Worm (Caenorhabditis elegans) whole organism, early embryonic: ENCODE data around the gene T03F6.6.

Source experiments
- B0310.2 ChIP-seq: sonication (generic microtip); optimal IDR thresholded peaks from 2 replicates; lab custom pipeline; 2016; ENCODE audit warnings: mild to moderate bottlenecking, missing genetic modification characterization, missing compliant biosample characterization
- F13C5.2 ChIP-seq: sonication (generic microtip); optimal IDR thresholded peaks from 2 replicates; lab custom pipeline; 2017; ENCODE audit warnings: mild to moderate bottlenecking, missing genetic modification characterization, inconsistent platforms, missing compliant biosample characterization
- aly-1 ChIP-seq: sonication (generic microtip); optimal IDR thresholded peaks from 2 replicates; lab custom pipeline; 2016; ENCODE audit warnings: missing genetic modification characterization, missing compliant biosample characterization
- ama-1 ChIP-seq: fragments of 150-350 bp; optimal IDR thresholded peaks from 2 replicates; lab custom pipeline; 2014
- ceh-13 ChIP-seq: fragments of 200-800 bp; sonication (Bioruptor generic); optimal IDR thresholded peaks from 2 replicates; lab custom pipeline; 2018; ENCODE audit warnings: mild to moderate bottlenecking, missing genetic modification characterization, missing compliant biosample characterization
- ceh-36 ChIP-seq: sonication (generic microtip); optimal IDR thresholded peaks from 2 replicates; lab custom pipeline; 2016; ENCODE audit warnings: missing genetic modification characterization, inconsistent platforms, missing compliant biosample characterization
- ets-7 ChIP-seq: sonication (generic microtip); optimal IDR thresholded peaks from 2 replicates; lab custom pipeline; 2016; ENCODE audit warnings: missing genotype, missing genetic modification characterization, missing compliant biosample characterization
- flt-1 ChIP-seq: fragments of 200-800 bp; sonication (Bioruptor generic); IDR thresholded peaks from 2 replicates; pipeline ENCODE4 v1.3.6; 2022; ENCODE audit warnings: missing genetic modification characterization, missing compliant biosample characterization
- hmbx-1 ChIP-seq: sonication (generic microtip); optimal IDR thresholded peaks from 2 replicates; lab custom pipeline; 2016; ENCODE audit warnings: mild to moderate bottlenecking, missing genetic modification characterization, missing compliant biosample characterization
- hmg-4 ChIP-seq: fragments of 200-800 bp; sonication (Bioruptor generic); optimal IDR thresholded peaks from 2 replicates; lab custom pipeline; 2018; ENCODE audit warnings: mild to moderate bottlenecking, missing genetic modification characterization, missing compliant biosample characterization
- hnd-1 ChIP-seq: sonication (generic microtip); optimal IDR thresholded peaks from 2 replicates; lab custom pipeline; 2016; ENCODE audit warnings: missing genetic modification characterization, missing compliant biosample characterization
- pes-1 ChIP-seq: fragments of 200-800 bp; sonication (Bioruptor generic); IDR thresholded peaks from 2 replicates; pipeline ENCODE4 v1.3.6; 2022; ENCODE audit warnings: missing genetic modification reagents, missing genetic modification characterization, missing compliant biosample characterization
- scrt-1 ChIP-seq: fragments of 200-800 bp; sonication (Bioruptor generic); IDR thresholded peaks from 2 replicates; pipeline ENCODE4 v1.3.6; 2022; ENCODE audit warnings: missing genetic modification characterization, missing compliant biosample characterization
- sea-1 ChIP-seq: fragments of 200-800 bp; sonication (Bioruptor generic); conservative IDR thresholded peaks from 2 replicates; pipeline ENCODE4 v1.3.6; 2022; ENCODE audit warnings: missing genetic modification characterization, missing compliant biosample characterization
- tbx-11 ChIP-seq: fragments of 200-800 bp; sonication (Bioruptor generic); IDR thresholded peaks from 2 replicates; pipeline ENCODE4 v1.3.6; 2022; ENCODE audit warnings: missing genetic modification characterization, missing compliant biosample characterization
- tbx-37 ChIP-seq: fragments of 200-800 bp; sonication (Bioruptor generic); conservative IDR thresholded peaks from 2 replicates; pipeline ENCODE4 v1.3.6; 2022; ENCODE audit warnings: missing genetic modification reagents, missing genetic modification characterization, missing compliant biosample characterization
- tra-4 ChIP-seq: sonication (generic microtip); optimal IDR thresholded peaks from 2 replicates; lab custom pipeline; 2017; ENCODE audit warnings: missing genetic modification characterization, missing compliant biosample characterization

Gene T03F6.6

DNA sequence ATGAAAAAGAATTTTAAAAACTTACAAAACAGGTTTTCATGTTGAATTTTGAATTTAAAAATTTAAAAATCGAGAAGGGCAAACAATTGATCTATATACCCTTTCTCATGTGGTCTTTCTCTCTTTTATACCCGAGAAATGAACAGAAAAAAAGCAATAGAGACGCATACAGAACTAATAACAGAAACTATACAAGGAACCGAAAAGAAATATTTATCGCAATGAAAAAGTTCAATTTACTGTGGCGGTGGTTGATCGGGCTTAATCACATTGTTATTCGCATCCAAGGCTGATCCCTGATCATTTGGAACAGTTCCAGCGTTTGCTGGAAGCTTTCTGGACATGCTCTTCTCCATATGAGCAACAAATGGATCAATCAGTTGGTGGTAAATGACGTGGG, 1.9 kb downstream of the T03F6.6 start, which contains the start of gene T03F6.10:
TSS of gene T03F6.10 (minus strand) at position 101 of the 400 bp plus-strand sequence.
- TF ChIP-seq pes-1 (GFP tag; lab: Robert Waterston, UW) (no peak), ceh-13 (GFP tag; lab: Kevin White, UChicago) (no peak), ama-1 (lab: Kevin White, UChicago) (no peak), ets-7 (tag; lab: Kevin White, UChicago) (no peak), aly-1 (tag; lab: Kevin White, UChicago) (no peak), tbx-11 (GFP tag; lab: Robert Waterston, UW) (no peak), sea-1 (GFP tag; lab: Robert Waterston, UW) (no peak), hnd-1 (tag; lab: Kevin White, UChicago) (no peak), F13C5.2 (no peak), ceh-36 (no peak), hmg-4 (GFP tag; lab: Kevin White, UChicago) (no peak), tbx-37 (GFP tag; lab: Robert Waterston, UW) (no peak), tra-4 (tag; lab: Kevin White, UChicago) (no peak), hmbx-1 (tag; lab: Kevin White, UChicago) (no peak), scrt-1 (no peak), flt-1 (no peak), B0310.2 (tag; lab: Kevin White, UChicago) (no peak)

DNA sequence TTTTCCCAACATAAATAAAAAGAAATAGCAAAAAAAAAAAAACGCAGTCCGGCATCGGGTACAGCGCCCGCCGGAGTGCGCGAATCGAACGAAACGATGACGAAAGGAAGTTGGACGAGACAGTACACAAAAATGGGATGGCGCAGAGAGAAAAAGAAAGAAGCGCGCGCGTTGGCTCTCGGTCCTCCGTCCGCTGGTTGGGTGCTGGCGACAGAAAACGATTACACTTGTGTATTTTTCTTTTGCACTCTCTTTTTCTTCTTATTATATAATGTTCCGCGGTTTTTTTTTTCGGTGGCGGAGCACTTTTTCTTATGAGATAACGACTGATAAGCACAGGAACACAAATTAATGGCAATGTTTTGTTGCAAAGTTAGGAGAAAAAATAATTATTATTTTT, 2.8 kb downstream of the T03F6.6 start:
- TF ChIP-seq pes-1 (GFP tag; lab: Robert Waterston, UW): no peak
- no peak for TF ChIP-seq hnd-1 (tag; lab: Kevin White, UChicago)
- peak; percentile 1 for TF ChIP-seq F13C5.2
- no peak for TF ChIP-seq tbx-37 (GFP tag; lab: Robert Waterston, UW)
- TF ChIP-seq flt-1: no peak
- no peak for TF ChIP-seq B0310.2 (tag; lab: Kevin White, UChicago)

DNA sequence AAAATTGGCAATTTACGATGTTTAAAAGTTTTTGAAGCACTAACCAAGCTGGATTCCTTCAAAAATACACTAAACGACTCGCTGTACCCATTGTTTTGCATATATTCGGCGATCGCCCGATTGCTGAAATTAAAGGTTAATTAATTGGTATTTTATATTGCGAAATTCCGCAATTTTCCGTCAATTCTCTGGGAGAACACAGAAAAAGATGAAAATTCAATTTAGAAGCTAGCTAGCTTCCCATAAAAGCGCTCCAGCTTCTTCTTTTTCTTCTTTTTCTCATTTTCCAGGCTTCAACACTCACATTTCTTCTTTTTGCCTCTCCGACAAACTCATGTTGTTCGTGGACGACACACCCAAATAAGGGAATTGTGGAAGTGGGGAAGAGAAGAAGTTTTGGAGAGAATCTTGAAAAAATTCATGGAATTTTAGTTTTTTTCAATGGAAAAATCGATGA, 3.8 kb downstream of the T03F6.6 start, which contains the start of gene lis-1:
TSS of gene lis-1 (minus strand) at position 407 of the 457 bp plus-strand sequence.
- no peak for TF ChIP-seq tbx-11 (GFP tag; lab: Robert Waterston, UW)
- TF ChIP-seq ama-1 (lab: Kevin White, UChicago): no peak
- TF ChIP-seq B0310.2 (tag; lab: Kevin White, UChicago): no peak
- no peak for TF ChIP-seq scrt-1
- TF ChIP-seq ceh-36: no peak
- no peak for TF ChIP-seq ets-7 (tag; lab: Kevin White, UChicago)
- no peak for TF ChIP-seq hmbx-1 (tag; lab: Kevin White, UChicago)
- no peak for TF ChIP-seq tra-4 (tag; lab: Kevin White, UChicago)
- no peak for TF ChIP-seq sea-1 (GFP tag; lab: Robert Waterston, UW)
- TF ChIP-seq pes-1 (GFP tag; lab: Robert Waterston, UW): no peak
- TF ChIP-seq ceh-13 (GFP tag; lab: Kevin White, UChicago): no peak
- TF ChIP-seq aly-1 (tag; lab: Kevin White, UChicago): no peak
- no peak for TF ChIP-seq tbx-37 (GFP tag; lab: Robert Waterston, UW)
- TF ChIP-seq F13C5.2: no peak
- no peak for TF ChIP-seq flt-1
- no peak for TF ChIP-seq hnd-1 (tag; lab: Kevin White, UChicago)
- no peak for TF ChIP-seq hmg-4 (GFP tag; lab: Kevin White, UChicago)

DNA sequence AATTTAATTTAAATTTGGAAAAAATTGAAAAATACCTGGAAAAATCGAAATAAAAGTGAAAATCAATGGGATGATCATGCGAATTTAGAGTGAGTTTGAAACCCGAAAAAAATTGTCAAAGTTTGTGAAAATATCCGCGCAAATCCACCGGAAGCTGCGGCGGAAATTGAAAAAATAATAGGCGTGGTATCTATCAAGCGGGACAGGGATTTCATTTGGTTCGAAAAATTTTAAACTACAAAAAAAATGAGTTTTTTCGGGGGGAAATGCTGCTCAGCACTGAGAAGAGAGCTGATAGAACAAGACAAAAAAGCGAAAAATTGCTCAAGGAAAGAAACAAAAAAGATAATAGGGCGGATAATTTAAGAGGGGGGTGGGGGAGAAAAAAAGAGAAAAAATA, 9.1 kb downstream of the T03F6.6 start, which contains the start of gene T03F6.9:
TSS of gene T03F6.9 (minus strand) at position 101 of the 400 bp plus-strand sequence.
- TF ChIP-seq tra-4 (tag; lab: Kevin White, UChicago) (no peak), tbx-37 (GFP tag; lab: Robert Waterston, UW) (no peak), scrt-1 (no peak), F13C5.2 (no peak), hnd-1 (tag; lab: Kevin White, UChicago) (no peak), aly-1 (tag; lab: Kevin White, UChicago) (no peak), sea-1 (GFP tag; lab: Robert Waterston, UW) (no peak)

DNA sequence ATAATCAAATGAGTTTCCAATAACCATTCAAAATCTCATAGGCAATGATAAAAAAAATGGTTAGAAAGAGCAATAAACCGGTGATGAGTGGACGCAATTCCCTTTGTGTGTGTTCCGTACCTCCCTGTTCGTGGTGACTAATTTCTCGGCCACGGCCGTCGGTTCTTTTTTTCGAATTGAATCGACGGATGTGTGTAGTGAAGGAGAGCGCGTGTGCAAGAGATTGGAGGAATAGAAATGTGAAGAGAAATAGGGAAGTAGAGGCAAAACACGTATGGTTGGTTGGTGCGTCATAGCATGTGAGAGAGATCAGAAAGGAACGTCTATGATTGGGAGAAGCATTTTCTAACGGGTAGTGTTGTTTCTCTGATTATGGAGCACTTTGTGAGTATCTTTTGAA, 20.2 kb downstream of the T03F6.6 start:
- TF ChIP-seq tbx-37 (GFP tag; lab: Robert Waterston, UW) (peak; percentile 19; the same call in 1 of the 2 replicates), hmg-4 (GFP tag; lab: Kevin White, UChicago) (peak; percentile 50), aly-1 (tag; lab: Kevin White, UChicago) (no peak), F13C5.2 (peak; percentile 25)

DNA sequence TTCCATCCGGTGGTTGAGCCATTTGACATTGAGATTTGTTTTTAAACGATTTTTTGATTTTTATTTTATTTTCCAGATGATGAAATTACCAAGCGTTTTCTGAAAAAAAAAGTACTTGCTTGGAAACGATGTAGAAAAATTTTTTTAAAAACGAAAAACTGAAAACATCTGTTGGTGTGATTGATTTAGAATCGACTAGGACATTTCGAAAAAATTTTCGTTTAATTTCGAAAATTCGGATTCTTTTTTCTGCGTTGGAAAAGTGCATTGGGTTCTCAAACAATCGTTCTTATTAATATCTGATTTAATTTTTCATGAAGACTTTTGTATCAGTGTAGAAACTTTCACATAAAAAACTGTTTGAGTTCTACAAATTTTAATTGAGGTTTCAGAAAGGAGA, 20.8 kb downstream of the T03F6.6 start, which contains the start of gene F53A2.9:
TSS of gene F53A2.9 (minus strand) at position 101 of the 400 bp plus-strand sequence.
- TF ChIP-seq tbx-11 (GFP tag; lab: Robert Waterston, UW) (no peak), aly-1 (tag; lab: Kevin White, UChicago) (no peak), ceh-13 (GFP tag; lab: Kevin White, UChicago) (no peak), scrt-1 (no peak), ama-1 (lab: Kevin White, UChicago) (no peak), F13C5.2 (no peak)

DNA sequence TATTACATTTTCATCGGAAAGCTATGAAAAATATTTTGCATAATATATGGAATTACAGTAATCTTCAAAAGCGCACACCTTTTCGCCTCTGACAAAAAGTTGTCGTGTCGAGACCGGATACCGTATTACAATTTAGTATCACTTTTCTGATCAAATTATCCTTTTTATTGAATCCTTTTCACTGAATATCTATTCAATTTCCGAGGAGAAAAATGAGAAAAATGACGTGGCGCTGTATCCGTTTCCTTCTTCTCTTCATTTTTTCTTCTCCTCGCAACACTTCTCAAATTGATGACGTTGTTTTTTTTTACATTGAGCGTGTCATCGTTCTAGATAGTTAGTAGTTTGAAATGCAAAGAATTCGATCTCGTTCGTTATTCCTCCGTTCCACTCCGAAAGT, 29.1 kb downstream of the T03F6.6 start:
- no peak for TF ChIP-seq F13C5.2
- TF ChIP-seq hnd-1 (tag; lab: Kevin White, UChicago): no peak
- no peak for TF ChIP-seq scrt-1
- TF ChIP-seq tbx-37 (GFP tag; lab: Robert Waterston, UW): no peak

DNA sequence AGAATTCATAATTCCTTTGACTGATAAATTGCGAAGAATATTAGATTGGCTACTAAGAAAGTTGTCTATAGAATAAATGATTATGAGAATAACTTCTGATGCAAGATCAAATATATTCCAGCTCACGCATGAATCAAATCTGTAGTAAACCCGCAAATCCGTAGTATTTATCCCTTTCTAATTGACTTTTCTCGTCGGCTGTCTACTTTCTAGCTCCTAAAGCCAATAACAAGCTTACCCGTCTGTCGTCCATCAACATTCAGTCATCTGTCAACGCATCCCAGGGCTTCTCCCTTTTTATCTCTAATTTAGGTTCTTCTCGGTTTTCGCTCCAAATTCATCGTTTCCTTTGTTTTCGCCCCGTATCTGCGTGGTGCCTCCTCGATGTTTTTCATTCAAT, 31.2 kb downstream of the T03F6.6 start:
- no peak for TF ChIP-seq pes-1 (GFP tag; lab: Robert Waterston, UW)
- TF ChIP-seq ceh-36: no peak
